Worm (Caenorhabditis elegans): ENCODE measurements around the gene AC3.5.
A peak's percentile ranks its signal among the peaks of the same experiment; 100 is the strongest.

AC3.5 gene

DNA sequence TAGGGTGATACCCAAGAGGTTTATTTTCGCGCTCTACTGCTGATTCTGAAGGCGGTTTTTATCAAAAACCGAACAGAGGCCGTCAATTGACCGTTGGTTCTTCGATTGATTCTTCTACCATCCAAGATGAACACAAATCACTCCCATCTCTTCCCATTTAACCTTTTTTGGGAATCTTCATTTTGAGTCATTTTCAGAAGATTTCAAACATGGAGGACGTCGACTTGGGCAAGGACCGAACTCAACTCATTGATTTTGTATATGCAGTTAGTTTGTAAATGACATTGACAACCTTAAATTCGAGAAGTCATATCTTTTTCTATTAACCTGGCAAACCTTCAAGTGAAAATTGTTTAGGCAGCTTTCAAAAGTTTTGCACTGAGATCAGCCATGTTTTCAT, at the start of gene AC3.5:
Gene AC3.5 (plus strand): TSS at position 210 of the 400 bp plus-strand sequence.
- no peak for TF ChIP-seq nhr-76 (tag; optimal IDR thresholded peaks at IDR 0.05)
- no peak for TF ChIP-seq mdl-1 (tag; optimal IDR thresholded peaks at IDR 0.05)
- peak; percentile 61 for TF ChIP-seq nhr-85 (tag)

DNA sequence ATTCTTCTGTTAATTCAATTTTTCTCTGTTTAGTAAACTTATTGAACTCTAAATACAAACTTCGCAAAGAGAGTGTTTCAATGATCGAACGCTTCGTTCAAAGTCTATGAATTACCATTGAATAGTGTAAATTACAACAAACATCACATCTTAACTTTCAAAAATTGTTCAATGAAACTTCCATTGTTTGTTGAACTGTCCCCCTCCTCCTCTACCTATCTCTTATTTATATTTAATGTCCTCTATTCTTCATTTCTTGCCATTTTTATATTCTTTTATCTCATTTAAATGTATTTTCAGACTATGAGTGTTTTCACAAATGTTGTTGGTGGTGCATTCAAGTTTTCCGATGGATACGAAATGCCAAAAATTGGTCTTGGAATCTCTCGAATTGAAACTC, 49.1 kb upstream of the AC3.5 start, which contains the start of gene K07C5.2:
Gene K07C5.2 (plus strand): TSS at position 301 of the 400 bp plus-strand sequence.
- TF ChIP-seq irx-1 (tag; optimal IDR thresholded peaks at IDR 0.05) (no peak), egl-27 (tag; optimal IDR thresholded peaks at IDR 0.05) (no peak), pax-3 (tag; optimal IDR thresholded peaks at IDR 0.05) (no peak), lir-3 (tag; optimal IDR thresholded peaks at IDR 0.05; ENCODE audit: poor library complexity) (no peak), nhr-237 (tag; optimal IDR thresholded peaks at IDR 0.05) (no peak), fkh-4 (tag; optimal IDR thresholded peaks at IDR 0.05; ENCODE audit: borderline replicate concordance) (no peak), nhr-28 (tag; optimal IDR thresholded peaks at IDR 0.05) (no peak), pag-3 (tag; optimal IDR thresholded peaks at IDR 0.05; ENCODE audit: borderline replicate concordance, insufficient read depth) (no peak), ceh-82 (tag; optimal IDR thresholded peaks at IDR 0.05) (no peak), nhr-47 (tag; optimal IDR thresholded peaks at IDR 0.05) (no peak), efl-3 (GFP tag; optimal IDR thresholded peaks at IDR 0.05) (no peak), elt-3 (tag; optimal IDR thresholded peaks at IDR 0.05) (no peak), xbp-1 (tag; optimal IDR thresholded peaks at IDR 0.05) (no peak), aly-2 (tag; optimal IDR thresholded peaks at IDR 0.05) (no peak), lin-39 (tag; optimal IDR thresholded peaks at IDR 0.05) (no peak)

DNA sequence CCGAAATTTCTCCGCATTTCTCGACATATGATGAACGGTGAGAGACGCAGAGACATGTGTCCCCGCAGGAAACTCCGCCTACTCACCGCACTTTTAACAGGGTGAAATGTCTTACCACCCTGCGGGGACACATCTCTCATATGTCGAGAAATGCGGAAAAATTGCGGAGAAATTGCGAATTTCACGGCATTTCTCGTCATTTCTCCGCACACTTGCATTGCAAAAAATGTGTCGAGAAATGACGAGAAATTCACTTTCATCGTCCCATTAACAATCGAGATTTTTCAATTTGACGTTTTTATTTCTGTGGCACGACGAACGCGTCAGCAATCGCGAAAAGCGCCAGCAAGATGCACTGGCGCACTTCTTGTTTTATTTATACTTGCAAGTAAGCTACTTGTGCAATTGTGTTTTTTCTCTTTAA, 46.4 kb upstream of the AC3.5 start, which contains the start of gene K07C5.13:
Gene K07C5.13 (plus strand): TSS at position 151 of the 424 bp plus-strand sequence.
- TF ChIP-seq mep-1 (tag; optimal IDR thresholded peaks at IDR 0.05) (peak; percentile 16), lin-15B (tag; optimal IDR thresholded peaks at IDR 0.05) (peak; percentile 42), elt-2 (tag; optimal IDR thresholded peaks at IDR 0.05) (peak; percentile 41), isw-1 (GFP tag; IDR thresholded peaks at IDR 0.05) (peak; percentile 74), unc-98 (GFP tag; IDR thresholded peaks at IDR 0.05) (peak; percentile 73), lir-3 (tag; optimal IDR thresholded peaks at IDR 0.05; ENCODE audit: poor library complexity) (peak; percentile 49), dpl-1 (GFP tag; optimal IDR thresholded peaks at IDR 0.05) (peak; percentile 44 to 72 (median 72)), rnt-1 (tag; optimal IDR thresholded peaks at IDR 0.05) (peak; percentile 85), tbx-2 (tag; optimal IDR thresholded peaks at IDR 0.05) (peak; percentile 77), swsn-7 (tag; optimal IDR thresholded peaks at IDR 0.05) (peak; percentile 88), C34B4.2 (tag; optimal IDR thresholded peaks at IDR 0.05) (peak; percentile 10), nhr-19 (GFP tag; conservative IDR thresholded peaks at IDR 0.05) (peak; percentile 86), ceh-82 (tag; optimal IDR thresholded peaks at IDR 0.05) (peak; percentile 26 to 74 (median 58)), nhr-71 (tag; optimal IDR thresholded peaks at IDR 0.05) (peak; percentile 86), zip-4 (GFP tag; optimal IDR thresholded peaks at IDR 0.05) (peak; percentile 62), dsc-1 (tag; optimal IDR thresholded peaks at IDR 0.05) (peak; percentile 83), sup-37 (GFP tag; optimal IDR thresholded peaks at IDR 0.05) (peak; percentile 47), ceh-88 (GFP tag; IDR thresholded peaks at IDR 0.05) (peak; percentile 57), irx-1 (tag; optimal IDR thresholded peaks at IDR 0.05) (peak; percentile 79), ztf-11 (tag; optimal IDR thresholded peaks at IDR 0.05) (peak in 1 of 2 experiments; percentile 64), pax-3 (tag; optimal IDR thresholded peaks at IDR 0.05) (peak; percentile 51), egl-13 (tag; optimal IDR thresholded peaks at IDR 0.05) (peak; percentile 74), mab-9 (GFP tag; IDR thresholded peaks at IDR 0.05) (peak; percentile 84), elt-3 (tag; optimal IDR thresholded peaks at IDR 0.05) (peak in 1 of 6 experiments; percentile 29), F16B12.6 (tag; optimal IDR thresholded peaks at IDR 0.05) (peak; percentile 28), lin-35 (GFP tag; optimal IDR thresholded peaks at IDR 0.05) (peak; percentile 38 to 76), lin-39 (tag; optimal IDR thresholded peaks at IDR 0.05) (peak; percentile 52), blmp-1 (tag; optimal IDR thresholded peaks at IDR 0.05) (peak; percentile 61), efl-3 (GFP tag; optimal IDR thresholded peaks at IDR 0.05) (peak; percentile 55), lsy-2 (tag; optimal IDR thresholded peaks at IDR 0.05) (peak; percentile 70 to 71), grh-1 (GFP tag; IDR thresholded peaks at IDR 0.05) (peak; percentile 89), nhr-90 (tag; optimal IDR thresholded peaks at IDR 0.05; ENCODE audit: poor library complexity) (peak; percentile 81), nhr-85 (tag) (peak; percentile 85), aly-2 (tag; optimal IDR thresholded peaks at IDR 0.05) (peak; percentile 31), ceh-8 (GFP tag; optimal IDR thresholded peaks at IDR 0.05) (peak; percentile 19), xbp-1 (tag; optimal IDR thresholded peaks at IDR 0.05) (peak; percentile 80), unc-130 (tag; optimal IDR thresholded peaks at IDR 0.05) (peak; percentile 47), lin-13 (GFP tag; optimal IDR thresholded peaks at IDR 0.05) (peak; percentile 58)

Data from whole organism, L1 larva.